Worm (Caenorhabditis elegans): ENCODE data around the gene D2045.7.

DNA sequence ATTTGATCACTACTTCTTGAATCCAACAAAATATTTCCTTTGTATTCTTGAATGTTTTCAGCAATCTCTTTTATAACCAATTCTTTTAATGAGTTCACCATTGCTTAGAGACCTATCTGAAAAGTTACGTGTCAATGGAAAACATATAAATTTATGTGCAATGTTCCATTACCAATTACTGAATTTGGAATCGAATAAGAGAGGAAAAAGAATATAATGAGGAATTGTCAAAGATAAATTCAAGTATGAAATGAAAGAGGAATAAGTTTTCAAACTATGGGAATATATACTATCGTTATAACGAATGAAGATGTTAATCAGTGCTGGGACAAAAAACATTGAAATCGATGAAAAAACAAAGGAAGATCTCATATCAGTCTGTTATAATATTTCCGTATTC, 28.3 kb upstream of the D2045.7 start, which contains the start of gene H04D03.4:
- no peak for TF ChIP-seq nhr-11 (tag; optimal IDR thresholded peaks at IDR 0.05)
- TF ChIP-seq efl-3 (GFP tag; optimal IDR thresholded peaks at IDR 0.05): no peak
- TF ChIP-seq unc-62 (GFP tag; optimal IDR thresholded peaks at IDR 0.05): no peak
- no peak for TF ChIP-seq sptf-1 (tag; optimal IDR thresholded peaks at IDR 0.05)
- no peak for TF ChIP-seq ztf-11 (tag; optimal IDR thresholded peaks at IDR 0.05)
- no peak for TF ChIP-seq skn-1 (tag; optimal IDR thresholded peaks at IDR 0.05)
- no peak for TF ChIP-seq nhr-28 (tag; optimal IDR thresholded peaks at IDR 0.05)
- no peak for TF ChIP-seq nhr-77 (tag; optimal IDR thresholded peaks at IDR 0.05)
- no peak for TF ChIP-seq dpl-1 (GFP tag; optimal IDR thresholded peaks at IDR 0.05)
- no peak for TF ChIP-seq sox-4 (tag; optimal IDR thresholded peaks at IDR 0.05)
- TF ChIP-seq vab-15 (tag; optimal IDR thresholded peaks at IDR 0.05): no peak
- TF ChIP-seq lsy-2 (tag; optimal IDR thresholded peaks at IDR 0.05): no peak
- TF ChIP-seq lin-39 (tag; optimal IDR thresholded peaks at IDR 0.05): no peak

Data from whole organism, L1 larva.